Worm (Caenorhabditis elegans): ENCODE measurements around the gene T13C2.3.
A peak's percentile ranks its signal among the peaks of the same experiment; 100 is the strongest.

DNA sequence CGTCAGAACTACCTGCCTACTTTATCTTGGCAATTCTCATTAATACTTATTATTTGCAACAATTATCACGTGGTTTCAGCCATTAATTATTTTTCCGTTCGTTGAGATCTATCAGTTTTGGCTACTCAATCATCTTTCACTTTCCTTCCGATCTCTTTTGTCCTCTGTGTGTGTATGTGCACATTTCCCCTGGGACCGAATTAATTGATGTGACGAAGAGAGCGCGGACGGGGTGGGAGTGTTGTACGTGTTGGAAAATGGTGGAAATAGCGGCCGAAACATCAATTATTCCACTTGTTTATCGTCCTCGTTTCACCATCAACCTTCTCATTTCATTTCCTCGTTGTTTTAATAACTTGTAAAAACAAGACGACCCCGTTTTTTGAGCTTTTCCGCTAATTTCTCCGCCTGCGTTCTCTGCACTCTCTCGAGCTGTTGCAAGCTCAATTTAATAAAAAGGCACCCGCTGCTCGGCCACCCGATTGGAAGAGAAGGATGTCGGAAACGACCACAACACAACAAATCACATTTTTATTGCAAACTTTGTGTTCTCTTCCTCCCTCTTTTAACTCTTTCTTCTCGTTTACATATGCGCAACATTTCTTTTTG, 49.3 kb downstream of the T13C2.3 start:
- TF ChIP-seq pha-4 (tag; optimal IDR thresholded peaks at IDR 0.05) (no peak), ztf-11 (tag; optimal IDR thresholded peaks at IDR 0.05) (peak; percentile 12), nhr-11 (tag; optimal IDR thresholded peaks at IDR 0.05) (no peak)

All from whole organism, L3 larva.